Worm (Caenorhabditis elegans) whole organism, L3 larva: Measurements from ENCODE around the gene Y40B10A.5.

Experiments used
- ZK546.5 ChIP-seq: sonication (generic microtip); optimal IDR thresholded peaks from 2 replicates; lab custom pipeline; 2017; ENCODE audit warnings: missing biosample characterization, missing genetic modification characterization
- aly-2 ChIP-seq: fragments of 150-350 bp; optimal IDR thresholded peaks from 2 replicates; lab custom pipeline; 2014; ENCODE audit warnings: missing biosample characterization, missing genetic modification characterization
- ceh-9 ChIP-seq: sonication (generic microtip); optimal IDR thresholded peaks from 2 replicates; lab custom pipeline; 2018; ENCODE audit warnings: missing biosample characterization, missing genetic modification characterization
- daf-12 ChIP-seq: fragments of 150-350 bp; optimal IDR thresholded peaks from 2 replicates; lab custom pipeline; 2014; ENCODE audit warnings: missing biosample characterization, missing genetic modification reagents, missing genetic modification characterization
- egl-27 ChIP-seq: sonication (generic microtip); optimal IDR thresholded peaks from 4 replicates; lab custom pipeline; 2017; ENCODE audit warnings: missing biosample characterization, missing genetic modification reagents, missing genetic modification characterization
- egl-5 ChIP-seq: fragments of 150-350 bp; optimal IDR thresholded peaks from 2 replicates; lab custom pipeline; 2017; ENCODE audit warnings: missing biosample characterization, missing genetic modification reagents, missing genetic modification characterization, inconsistent platforms
- elt-1 ChIP-seq: fragments of 150-350 bp; optimal IDR thresholded peaks from 2 replicates; lab custom pipeline; 2014; ENCODE audit warnings: missing biosample characterization, missing genetic modification characterization
- elt-2 ChIP-seq: sonication (generic microtip); optimal IDR thresholded peaks from 2 replicates; lab custom pipeline; 2016; ENCODE audit warnings: missing genetic modification reagents, mild to moderate bottlenecking, missing genetic modification characterization, missing compliant biosample characterization
- eor-1 ChIP-seq, 2 experiments: fragments of 150-350 bp; optimal IDR thresholded peaks; 2 replicates each; lab custom pipeline; 2014 to 2018; ENCODE audit warnings: missing biosample characterization in 2 of 2, missing genetic modification characterization in 2 of 2
- fkh-2 ChIP-seq: fragments of 150-350 bp; optimal IDR thresholded peaks from 2 replicates; lab custom pipeline; 2014; ENCODE audit warnings: missing biosample characterization, missing genetic modification reagents, missing genetic modification characterization
- hmg-11 ChIP-seq: sonication (generic microtip); optimal IDR thresholded peaks from 2 replicates; lab custom pipeline; 2016; ENCODE audit warnings: missing genetic modification characterization, missing compliant biosample characterization
- jun-1 ChIP-seq: fragments of 150-350 bp; optimal IDR thresholded peaks from 2 replicates; lab custom pipeline; 2014; ENCODE audit warnings: missing biosample characterization, missing genetic modification reagents, missing genetic modification characterization
- lin-39 ChIP-seq: fragments of 150-350 bp; optimal IDR thresholded peaks from 2 replicates; lab custom pipeline; 2018; ENCODE audit warnings: missing biosample characterization, missing genetic modification reagents, missing genetic modification characterization
- lsy-12 ChIP-seq: sonication (generic microtip); optimal IDR thresholded peaks from 2 replicates; lab custom pipeline; 2016; ENCODE audit warnings: mild to moderate bottlenecking, missing genetic modification characterization, missing compliant biosample characterization
- mdl-1 ChIP-seq: fragments of 150-350 bp; optimal IDR thresholded peaks from 2 replicates; lab custom pipeline; 2014; ENCODE audit warnings: missing biosample characterization, missing genetic modification characterization
- mml-1 ChIP-seq: fragments of 150-350 bp; sonication (generic microtip); optimal IDR thresholded peaks from 3 replicates; lab custom pipeline; 2014; ENCODE audit warnings: missing biosample characterization, missing genetic modification characterization
- nfya-1 ChIP-seq: sonication (generic microtip); optimal IDR thresholded peaks from 2 replicates; lab custom pipeline; 2017; ENCODE audit warnings: missing genetic modification characterization, mild to moderate bottlenecking, missing compliant biosample characterization, antibody characterized with exemption, moderate library complexity; ENCODE audit not compliant: insufficient read depth
- nhr-11 ChIP-seq: fragments of 150-350 bp; optimal IDR thresholded peaks from 2 replicates; lab custom pipeline; 2014; ENCODE audit warnings: missing biosample characterization, missing genetic modification characterization
- nhr-23 ChIP-seq: fragments of 150-350 bp; optimal IDR thresholded peaks from 2 replicates; lab custom pipeline; 2014; ENCODE audit warnings: missing biosample characterization, missing genetic modification reagents, missing genetic modification characterization
- nhr-237 ChIP-seq: fragments of 150-350 bp; optimal IDR thresholded peaks from 2 replicates; lab custom pipeline; 2014; ENCODE audit warnings: missing biosample characterization, missing genetic modification characterization
- nhr-25 ChIP-seq: sonication (generic microtip); optimal IDR thresholded peaks from 2 replicates; lab custom pipeline; 2017; ENCODE audit warnings: missing biosample characterization, missing genetic modification characterization
- nhr-28 ChIP-seq: fragments of 150-350 bp; optimal IDR thresholded peaks from 2 replicates; lab custom pipeline; 2014; ENCODE audit warnings: missing biosample characterization, missing genetic modification characterization
- nhr-43 ChIP-seq: sonication (generic microtip); optimal IDR thresholded peaks from 2 replicates; lab custom pipeline; 2016; ENCODE audit warnings: mild to moderate bottlenecking, missing genetic modification characterization, missing compliant biosample characterization; ENCODE audit not compliant: poor library complexity, severe bottlenecking
- nhr-67 ChIP-seq: fragments of 150-350 bp; optimal IDR thresholded peaks from 2 replicates; lab custom pipeline; 2014; ENCODE audit warnings: missing biosample characterization, missing genetic modification characterization
- nhr-77 ChIP-seq: fragments of 150-350 bp; optimal IDR thresholded peaks from 2 replicates; lab custom pipeline; 2014; ENCODE audit warnings: missing biosample characterization, missing genetic modification characterization
- pha-4 ChIP-seq: fragments of 150-350 bp; optimal IDR thresholded peaks from 2 replicates; lab custom pipeline; 2014; ENCODE audit warnings: missing biosample characterization, missing genetic modification reagents, missing genetic modification characterization
- pqm-1 ChIP-seq: fragments of 150-350 bp; optimal IDR thresholded peaks from 2 replicates; lab custom pipeline; 2017; ENCODE audit warnings: missing biosample characterization, missing genetic modification characterization, inconsistent platforms
- sea-2 ChIP-seq: fragments of 150-350 bp; sonication (generic microtip); optimal IDR thresholded peaks from 4 replicates; lab custom pipeline; 2014; ENCODE audit warnings: missing biosample characterization, missing genetic modification reagents, missing genetic modification characterization
- unc-39 ChIP-seq: sonication (generic microtip); optimal IDR thresholded peaks from 4 replicates; lab custom pipeline; 2017; ENCODE audit warnings: missing biosample characterization, missing genetic modification characterization
- unc-62 ChIP-seq: fragments of 150-350 bp; sonication (generic microtip); optimal IDR thresholded peaks from 4 replicates; lab custom pipeline; 2014; ENCODE audit warnings: missing biosample characterization, missing genetic modification reagents, missing genetic modification characterization
- zag-1 ChIP-seq: fragments of 150-350 bp; optimal IDR thresholded peaks from 2 replicates; lab custom pipeline; 2014; ENCODE audit warnings: missing biosample characterization, missing genetic modification characterization
- ztf-4 ChIP-seq: fragments of 150-350 bp; optimal IDR thresholded peaks from 2 replicates; lab custom pipeline; 2014; ENCODE audit warnings: missing biosample characterization, missing genetic modification characterization

The Y40B10A.5 gene

DNA sequence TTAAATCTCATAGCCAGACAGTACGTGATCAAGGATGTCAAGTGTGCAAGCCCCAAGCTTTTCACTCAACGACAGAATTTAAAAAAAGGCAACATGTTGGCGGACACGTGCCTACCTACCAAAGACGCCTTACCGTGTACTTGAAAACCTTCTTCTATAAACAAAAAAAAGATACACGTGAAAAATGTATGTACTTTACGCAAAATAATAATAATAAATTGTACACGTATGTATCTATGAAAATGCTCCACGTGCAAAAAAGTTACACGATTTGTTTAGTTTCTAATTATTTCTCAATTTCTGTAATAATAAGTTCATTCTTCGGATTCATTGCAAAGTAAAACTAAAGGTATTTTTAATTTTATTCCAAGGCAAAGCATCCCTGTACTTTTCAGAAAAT lies 41.2 kb downstream of the Y40B10A.5 start, which contains the start of gene cysl-4:
TSS of gene cysl-4 (plus strand) at position 301 of the 400 bp plus-strand sequence.
- no peak for TF ChIP-seq jun-1 (tag; lab: Kevin White, UChicago)
- TF ChIP-seq, all 47 proteins: peak for 0

DNA sequence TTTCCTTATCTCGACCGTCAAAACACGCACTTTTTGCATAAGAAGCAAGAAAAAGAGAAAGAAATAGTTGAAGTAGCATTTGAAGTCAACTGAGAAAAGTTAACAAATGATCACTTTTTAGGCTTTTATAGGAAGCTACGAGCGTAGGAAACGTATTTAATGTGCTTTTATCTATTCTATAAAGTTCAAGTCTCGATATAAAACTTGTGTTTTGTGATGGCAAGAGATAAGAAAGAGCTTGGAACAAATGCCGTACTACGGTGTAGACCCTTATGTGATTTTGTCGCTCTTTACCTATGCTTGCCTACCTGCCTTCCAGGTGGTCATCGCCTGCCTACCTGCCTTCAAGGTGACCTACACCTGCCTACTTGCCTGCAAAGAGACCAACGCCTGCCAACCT lies 41.6 kb downstream of the Y40B10A.5 start, which contains the start of gene clec-206:
TSS of gene clec-206 (minus strand) at position 101 of the 400 bp plus-strand sequence.
- TF ChIP-seq nhr-28 (tag; lab: Kevin White, UChicago): no peak
- TF ChIP-seq fkh-2 (tag; lab: Kevin White, UChicago): no peak
- no peak for TF ChIP-seq hmg-11 (tag; lab: Kevin White, UChicago)
- no peak for TF ChIP-seq sea-2 (GFP tag; lab: Kevin White, UChicago)
- TF ChIP-seq aly-2 (tag; lab: Kevin White, UChicago): no peak
- TF ChIP-seq pha-4 (tag; lab: Kevin White, UChicago): no peak
- no peak for TF ChIP-seq pqm-1 (tag; lab: Kevin White, UChicago)
- TF ChIP-seq lin-39 (tag; lab: Kevin White, UChicago): no peak
- TF ChIP-seq elt-1: no peak
- no peak for TF ChIP-seq daf-12 (tag; lab: Kevin White, UChicago)
- TF ChIP-seq ztf-4 (tag; lab: Kevin White, UChicago): no peak
- TF ChIP-seq lsy-12 (tag; lab: Kevin White, UChicago): no peak
- TF ChIP-seq nhr-25 (tag; lab: Kevin White, UChicago): no peak
- TF ChIP-seq egl-5 (tag; lab: Kevin White, UChicago): no peak
- TF ChIP-seq zag-1 (tag; lab: Kevin White, UChicago): no peak
- no peak for TF ChIP-seq mdl-1 (tag; lab: Kevin White, UChicago)
- TF ChIP-seq unc-39 (tag; lab: Kevin White, UChicago): no peak
- TF ChIP-seq unc-62: no peak
- TF ChIP-seq nhr-11: no peak

DNA sequence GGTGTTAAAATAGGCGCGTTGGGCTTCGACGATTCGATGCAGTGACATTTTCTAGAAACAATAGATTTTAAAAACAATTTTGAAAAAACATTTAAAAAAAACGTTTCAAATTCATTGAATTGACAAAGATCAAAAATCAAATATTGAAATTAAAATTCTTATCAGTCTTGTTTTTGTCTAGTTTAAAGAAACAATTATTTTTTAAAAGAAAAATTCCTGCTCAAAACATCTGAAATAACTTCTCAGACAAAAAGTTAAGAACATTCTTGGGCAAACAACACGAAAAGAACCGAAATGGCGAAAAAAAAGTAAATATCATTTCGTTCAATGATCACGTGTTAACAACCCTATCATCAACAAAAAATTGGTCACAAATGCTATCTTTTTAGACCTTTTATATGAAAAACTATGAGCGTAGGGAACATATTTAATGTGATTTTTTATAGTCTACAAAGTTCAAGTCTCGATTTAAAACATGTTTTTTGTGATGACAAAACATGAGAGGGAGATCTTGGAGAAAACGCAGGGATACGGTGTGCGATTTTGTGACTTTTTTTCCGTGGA lies 46.2 kb downstream of the Y40B10A.5 start, which contains the start of gene alh-5:
TSS of gene alh-5 (minus strand) at position 51 of the 564 bp plus-strand sequence.
- TF ChIP-seq lin-39 (tag; lab: Kevin White, UChicago): no peak
- no peak for TF ChIP-seq egl-27
- no peak for TF ChIP-seq nfya-1 (tag; lab: Kevin White, UChicago)
- TF ChIP-seq pqm-1 (tag; lab: Kevin White, UChicago): peak; percentile 56
- no peak for TF ChIP-seq nhr-43 (tag; lab: Kevin White, UChicago)
- TF ChIP-seq nhr-237 (tag; lab: Kevin White, UChicago): no peak
- TF ChIP-seq pha-4 (tag; lab: Kevin White, UChicago): peak; percentile 86
- peak; percentile 48 for TF ChIP-seq elt-2
- no peak for TF ChIP-seq sea-2 (GFP tag; lab: Kevin White, UChicago)
- peak; percentile 2 for TF ChIP-seq jun-1 (tag; lab: Kevin White, UChicago)
- no peak for TF ChIP-seq mml-1 (tag; lab: Kevin White, UChicago)
- TF ChIP-seq mdl-1 (tag; lab: Kevin White, UChicago): no peak

DNA sequence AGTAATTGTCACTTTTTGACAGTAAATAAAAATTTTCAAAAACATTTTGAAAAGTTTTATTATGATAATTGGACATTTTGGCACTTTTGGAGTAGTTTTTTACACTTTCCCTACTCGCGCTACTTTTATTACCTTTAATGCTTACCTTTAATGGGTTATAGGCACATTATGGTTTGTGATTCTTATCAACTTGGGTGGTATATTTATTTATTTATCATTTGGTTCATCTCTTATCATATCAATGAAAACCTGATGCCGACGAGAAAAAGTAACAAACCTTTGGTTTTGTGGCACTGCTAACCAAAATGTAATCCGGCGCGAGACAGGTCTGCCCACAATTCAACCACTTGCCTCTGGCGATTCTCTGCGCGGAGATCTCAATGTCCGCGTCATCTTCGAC lies 47.5 kb downstream of the Y40B10A.5 start:
- TF ChIP-seq ZK546.5 (tag; lab: Kevin White, UChicago): no peak
- no peak for TF ChIP-seq egl-5 (tag; lab: Kevin White, UChicago)
- no peak for TF ChIP-seq nhr-77 (tag; lab: Kevin White, UChicago)
- no peak for TF ChIP-seq nhr-43 (tag; lab: Kevin White, UChicago)
- peak; percentile 45 for TF ChIP-seq elt-2
- no peak for TF ChIP-seq nhr-23 (tag; lab: Kevin White, UChicago)
- no peak for TF ChIP-seq nhr-67 (tag; lab: Kevin White, UChicago)
- peak; percentile 7 for TF ChIP-seq pha-4 (tag; lab: Kevin White, UChicago)
- no peak for TF ChIP-seq eor-1 (tag; optimal IDR thresholded peaks at IDR 0.05; lab: Kevin White, UChicago)
- no peak for TF ChIP-seq ceh-9
